Worm (Caenorhabditis elegans): Measurements from ENCODE around the gene F23A7.1.
A peak's percentile ranks its signal among the peaks of the same experiment; 100 is the strongest.

F23A7.1 gene

ce11 chrX:16217108-16217507, at the start of gene F23A7.1:
TSS of gene F23A7.1 (plus strand) at chrX:16217408.
- no peak for TF ChIP-seq efl-1 (optimal IDR thresholded peaks at IDR 0.05)
- no peak for TF ChIP-seq efl-1 (GFP tag; optimal IDR thresholded peaks at IDR 0.05 in 1 of 2)
- no peak for TF ChIP-seq nhr-90 (tag; optimal IDR thresholded peaks at IDR 0.05; ENCODE audit: poor library complexity)
- no peak for TF ChIP-seq nhr-28 (tag; optimal IDR thresholded peaks at IDR 0.05)
- TF ChIP-seq unc-62 (GFP tag; optimal IDR thresholded peaks at IDR 0.05): no peak
- TF ChIP-seq snu-23 (GFP tag; optimal IDR thresholded peaks at IDR 0.05): no peak
- no peak for TF ChIP-seq sup-37 (GFP tag; optimal IDR thresholded peaks at IDR 0.05)
- TF ChIP-seq egl-13 (tag; optimal IDR thresholded peaks at IDR 0.05): no peak
- TF ChIP-seq hlh-17 (GFP tag; optimal IDR thresholded peaks at IDR 0.05; ENCODE audit: borderline replicate concordance): no peak
- no peak for TF ChIP-seq aly-2 (tag; optimal IDR thresholded peaks at IDR 0.05)
- TF ChIP-seq lin-15B (tag; optimal IDR thresholded peaks at IDR 0.05): no peak
- no peak for TF ChIP-seq zip-4 (GFP tag; optimal IDR thresholded peaks at IDR 0.05)
- TF ChIP-seq fos-1 (tag; optimal IDR thresholded peaks at IDR 0.05): no peak
- no peak for TF ChIP-seq nhr-76 (tag; optimal IDR thresholded peaks at IDR 0.05)
- no peak for TF ChIP-seq nhr-71 (tag; optimal IDR thresholded peaks at IDR 0.05)
- no peak for TF ChIP-seq hpl-2 (GFP tag; optimal IDR thresholded peaks at IDR 0.05)

- TF ChIP-seq F16B12.6 (tag; optimal IDR thresholded peaks at IDR 0.05): no peak
- no peak for TF ChIP-seq nhr-11 (tag; optimal IDR thresholded peaks at IDR 0.05)
- TF ChIP-seq blmp-1 (tag; optimal IDR thresholded peaks at IDR 0.05): peak; percentile 39
- peak; percentile 67 for TF ChIP-seq nhr-85 (tag)
- TF ChIP-seq elt-3 (tag; optimal IDR thresholded peaks at IDR 0.05): peak in 2 of 6 experiments; percentile 26 to 68
- peak; percentile 6 for TF ChIP-seq lin-14 (GFP tag; optimal IDR thresholded peaks at IDR 0.05)
These were observed 44.3 kb upstream of the F23A7.1 start for ce11 chrX:16172863-16173262.

- TF ChIP-seq fos-1 (tag; optimal IDR thresholded peaks at IDR 0.05) (no peak), aha-1 (tag; optimal IDR thresholded peaks at IDR 0.05) (no peak), nhr-90 (tag; optimal IDR thresholded peaks at IDR 0.05; ENCODE audit: poor library complexity) (no peak), lin-15B (tag; optimal IDR thresholded peaks at IDR 0.05) (no peak), mep-1 (tag; optimal IDR thresholded peaks at IDR 0.05) (no peak), nhr-19 (GFP tag; conservative IDR thresholded peaks at IDR 0.05) (no peak), zip-4 (GFP tag; optimal IDR thresholded peaks at IDR 0.05) (no peak), skn-1 (tag; optimal IDR thresholded peaks at IDR 0.05) (no peak), egl-13 (tag; optimal IDR thresholded peaks at IDR 0.05) (no peak)
These were observed 33.1 kb upstream of the F23A7.1 start, which contains the start of gene nlp-67 for ce11 chrX:16184069-16184468. TSS of gene nlp-67 (plus strand) at chrX:16184369.

- TF ChIP-seq nhr-85 (tag) (peak; percentile 63), lin-14 (GFP tag; optimal IDR thresholded peaks at IDR 0.05) (peak; percentile 53), lsy-2 (tag; optimal IDR thresholded peaks at IDR 0.05) (no peak), efl-1 (optimal IDR thresholded peaks at IDR 0.05) (no peak), efl-1 (GFP tag; optimal IDR thresholded peaks at IDR 0.05 in 1 of 2) (no peak), ces-1 (GFP tag; optimal IDR thresholded peaks at IDR 0.05) (no peak), blmp-1 (tag; optimal IDR thresholded peaks at IDR 0.05) (peak; percentile 26)
These were observed 27.8 kb upstream of the F23A7.1 start, which contains the start of gene slc-25A21 for ce11 chrX:16189227-16189906. TSS of gene slc-25A21 (plus strand) at chrX:16189856.

- TF ChIP-seq nhr-90 (tag; optimal IDR thresholded peaks at IDR 0.05; ENCODE audit: poor library complexity): peak; percentile 60
- peak; percentile 73 for TF ChIP-seq nhr-71 (tag; optimal IDR thresholded peaks at IDR 0.05)
- peak; percentile 22 for TF ChIP-seq blmp-1 (tag; optimal IDR thresholded peaks at IDR 0.05)
- TF ChIP-seq efl-1 (optimal IDR thresholded peaks at IDR 0.05): no peak
- peak in 1 of 2 experiments; percentile 3 for TF ChIP-seq efl-1 (GFP tag; optimal IDR thresholded peaks at IDR 0.05 in 1 of 2)
- TF ChIP-seq elt-3 (tag; optimal IDR thresholded peaks at IDR 0.05): peak; percentile 89 to 98 (median 94)
- peak; percentile 14 for TF ChIP-seq jun-1 (tag; optimal IDR thresholded peaks at IDR 0.05)
- no peak for TF ChIP-seq swsn-7 (tag; optimal IDR thresholded peaks at IDR 0.05)
- peak; percentile 19 for TF ChIP-seq snu-23 (GFP tag; optimal IDR thresholded peaks at IDR 0.05)
- TF ChIP-seq nhr-20 (tag; optimal IDR thresholded peaks at IDR 0.05): peak; percentile 66
- peak; percentile 52 for TF ChIP-seq lin-14 (GFP tag; optimal IDR thresholded peaks at IDR 0.05)
- peak; percentile 78 for TF ChIP-seq nhr-19 (GFP tag; conservative IDR thresholded peaks at IDR 0.05)
- no peak for TF ChIP-seq unc-86 (tag; optimal IDR thresholded peaks at IDR 0.05)
- no peak for TF ChIP-seq lir-3 (tag; optimal IDR thresholded peaks at IDR 0.05; ENCODE audit: poor library complexity)
- no peak for TF ChIP-seq lin-39 (tag; optimal IDR thresholded peaks at IDR 0.05)
- TF ChIP-seq mdl-1 (tag; optimal IDR thresholded peaks at IDR 0.05): peak in 1 of 2 experiments; percentile 18
- TF ChIP-seq nhr-85 (tag): peak; percentile 76
- TF ChIP-seq elt-2 (tag; optimal IDR thresholded peaks at IDR 0.05): peak; percentile 99
- peak in 1 of 2 experiments; percentile 65 for TF ChIP-seq lin-35 (GFP tag; optimal IDR thresholded peaks at IDR 0.05)
- TF ChIP-seq nhr-47 (tag; optimal IDR thresholded peaks at IDR 0.05): peak; percentile 15
These were observed 24.6 kb upstream of the F23A7.1 start for ce11 chrX:16192574-16192973.
